Fruit fly (Drosophila melanogaster) whole organism, embryonic: ENCODE results near the gene Syx1A.

Experiments used
- CG13624 ChIP-seq: fragments of 200-800 bp; sonication (Bioruptor generic); optimal IDR thresholded peaks from 2 replicates; lab custom pipeline; 2016; ENCODE audit warnings: missing biosample characterization, missing genetic modification characterization
- CG15011 ChIP-seq: fragments of 200-800 bp; sonication (Bioruptor generic); optimal IDR thresholded peaks from 3 replicates; lab custom pipeline; 2018; ENCODE audit warnings: missing biosample characterization, mild to moderate bottlenecking, missing genetic modification characterization
- CG18011 ChIP-seq: fragments of 200-800 bp; sonication (Bioruptor generic); optimal IDR thresholded peaks from 2 replicates; lab custom pipeline; 2017; ENCODE audit warnings: missing biosample characterization, missing genetic modification characterization, mild to moderate bottlenecking, moderate library complexity, missing genotype
- Neu2 ChIP-seq: fragments of 200-800 bp; sonication (Bioruptor generic); optimal IDR thresholded peaks from 3 replicates; lab custom pipeline; 2016; ENCODE audit warnings: missing biosample characterization, missing genetic modification characterization, borderline replicate concordance
- ase ChIP-seq: fragments of 200-800 bp; sonication (Bioruptor generic); IDR thresholded peaks from 3 replicates; pipeline ENCODE4 v1.3.6; 2022; ENCODE audit warnings: missing biosample characterization, missing genetic modification characterization
- esg ChIP-seq: fragments of 200-800 bp; sonication (Bioruptor generic); conservative IDR thresholded peaks from 2 replicates; pipeline ENCODE4 v1.3.6; 2022; ENCODE audit warnings: missing biosample characterization, missing genetic modification characterization
- grn ChIP-seq: fragments of 200-800 bp; sonication (Bioruptor generic); optimal IDR thresholded peaks from 3 replicates; lab custom pipeline; 2017; ENCODE audit warnings: missing biosample characterization, missing genetic modification characterization
- kay ChIP-seq: fragments of 200-800 bp; sonication (Bioruptor generic); optimal IDR thresholded peaks from 2 replicates; lab custom pipeline; 2016; ENCODE audit warnings: missing biosample characterization, missing genetic modification characterization
- nerfin-2 ChIP-seq: fragments of 200-800 bp; sonication (Bioruptor generic); IDR thresholded peaks from 2 replicates; pipeline ENCODE4 v1.3.6; 2022; ENCODE audit warnings: missing biosample characterization, missing genetic modification characterization; ENCODE audit not compliant: partially characterized antibody
- pan ChIP-seq, 4 experiments: fragments of >200 bp in 3 of 4; fragments of 200-800 bp in 1 of 4; sonication (Bioruptor generic) in 1 of 4; optimal IDR thresholded peaks in 3 of 4; IDR thresholded peaks in 1 of 4; 2 replicates each; pipeline versions ENCODE4 v1.3.6 to Lab custom; 2017 to 2022; ENCODE audit warnings: missing biosample characterization in 2 of 4, missing genetic modification characterization in 2 of 4, mixed read lengths in 1 of 4
- psq ChIP-seq: fragments of 200-800 bp; sonication (Bioruptor generic); optimal IDR thresholded peaks from 2 replicates; lab custom pipeline; 2017; ENCODE audit warnings: missing biosample characterization, missing genetic modification characterization
- salm ChIP-seq: fragments of 200-800 bp; sonication (Bioruptor generic); optimal IDR thresholded peaks from 2 replicates; lab custom pipeline; 2018; ENCODE audit warnings: missing biosample characterization, mild to moderate bottlenecking, missing genetic modification characterization
- zen ChIP-seq: fragments of 200-800 bp; sonication (Bioruptor generic); optimal IDR thresholded peaks from 3 replicates; lab custom pipeline; 2018; ENCODE audit warnings: missing biosample characterization, mild to moderate bottlenecking, missing genetic modification characterization, moderate library complexity

dm6 chr3R:24113070-24113385 lies 7.5 kb upstream of the Syx1A start, which contains the start of gene Root:
- no peak for TF ChIP-seq zen
- TF ChIP-seq CG13624 (GFP tag; lab: Kevin White, UChicago): no peak
- no peak for TF ChIP-seq esg
- TF ChIP-seq kay (GFP tag; lab: Kevin White, UChicago): no peak
- TF ChIP-seq CG18011 (GFP tag; lab: Kevin White, UChicago): no peak
- TF ChIP-seq ase (GFP tag; lab: Robert Waterston, UW): no peak
- no peak for TF ChIP-seq nerfin-2 (GFP tag; lab: Robert Waterston, UW)
- TF ChIP-seq grn (GFP tag; lab: Kevin White, UChicago): no peak
- TF ChIP-seq salm (tag; lab: Kevin White, UChicago): no peak
- TF ChIP-seq psq (GFP tag; lab: Kevin White, UChicago): no peak
- no peak for TF ChIP-seq CG15011 (GFP tag; lab: Kevin White, UChicago)
- TF ChIP-seq pan (optimal IDR thresholded peaks at IDR 0.05; lab: Kevin White, UChicago): no peak
- TF ChIP-seq pan (GFP tag; optimal IDR thresholded peaks at IDR 0.05 in 1 of 2, IDR thresholded peaks at IDR 0.05 in 1 of 2): no peak
- no peak for TF ChIP-seq Neu2 (GFP tag; lab: Kevin White, UChicago)
